Worm (Caenorhabditis elegans) whole organism, young adult: ENCODE data around the gene W04E12.2.

ENCODE experiments used
- F10E7.11 ChIP-seq: sonication (generic microtip); optimal IDR thresholded peaks from 2 replicates; lab custom pipeline; 2017; ENCODE audit warnings: mild to moderate bottlenecking, missing genetic modification characterization, moderate library complexity, missing compliant biosample characterization
- F22D6.2 ChIP-seq: sonication (generic microtip); optimal IDR thresholded peaks from 2 replicates; lab custom pipeline; 2016; ENCODE audit warnings: mild to moderate bottlenecking, missing genetic modification characterization, missing compliant biosample characterization
- F37B4.10 ChIP-seq: fragments of 200-800 bp; sonication (Bioruptor generic); IDR thresholded peaks from 2 replicates; pipeline ENCODE4 v1.3.6; 2022; ENCODE audit warnings: missing genetic modification characterization, missing compliant biosample characterization
- F52B5.7 ChIP-seq: sonication (generic microtip); optimal IDR thresholded peaks from 2 replicates; lab custom pipeline; 2016; ENCODE audit warnings: mild to moderate bottlenecking, missing genetic modification characterization, missing compliant biosample characterization
- T07F8.4 ChIP-seq: sonication (generic microtip); optimal IDR thresholded peaks from 2 replicates; lab custom pipeline; 2016; ENCODE audit warnings: mild to moderate bottlenecking, missing genetic modification characterization, moderate library complexity, missing compliant biosample characterization
- ZK185.1 ChIP-seq: sonication (generic microtip); optimal IDR thresholded peaks from 2 replicates; lab custom pipeline; 2016; ENCODE audit warnings: mild to moderate bottlenecking, missing genetic modification characterization, missing compliant biosample characterization; ENCODE audit not compliant: poor library complexity, severe bottlenecking
- ama-1 ChIP-seq, 3 experiments: fragments of 150-350 bp in 1 of 3; sonication (generic microtip) in 2 of 3; optimal IDR thresholded peaks; 2 replicates each; lab custom pipeline; 2014 to 2018; ENCODE audit warnings: missing biosample characterization in 2 of 3, missing genetic modification characterization in 2 of 3, missing genetic modification reagents in 2 of 3
- athp-1 ChIP-seq: sonication (generic microtip); optimal IDR thresholded peaks from 2 replicates; lab custom pipeline; 2017; ENCODE audit warnings: mild to moderate bottlenecking, missing genetic modification characterization, missing compliant biosample characterization
- attf-5 ChIP-seq: fragments of 200-800 bp; sonication (Bioruptor generic); optimal IDR thresholded peaks from 2 replicates; lab custom pipeline; 2018; ENCODE audit warnings: mild to moderate bottlenecking, missing genetic modification characterization, missing compliant biosample characterization
- bed-1 ChIP-seq: fragments of 200-800 bp; sonication (Bioruptor generic); IDR thresholded peaks from 2 replicates; pipeline ENCODE4 v1.3.6; 2022; ENCODE audit warnings: missing genetic modification reagents, missing genetic modification characterization, missing compliant biosample characterization
- bed-2 ChIP-seq: fragments of 200-800 bp; sonication (Bioruptor generic); IDR thresholded peaks from 2 replicates; pipeline ENCODE4 v1.3.6; 2022; ENCODE audit warnings: missing genetic modification reagents, missing genetic modification characterization, missing compliant biosample characterization
- ccch-3 ChIP-seq: fragments of 200-800 bp; sonication (Bioruptor generic); optimal IDR thresholded peaks from 2 replicates; lab custom pipeline; 2018; ENCODE audit warnings: mild to moderate bottlenecking, missing genetic modification characterization, missing compliant biosample characterization
- cebp-2 ChIP-seq: fragments of 200-800 bp; sonication (Bioruptor generic); IDR thresholded peaks from 2 replicates; pipeline ENCODE4 v1.3.6; 2022; ENCODE audit warnings: missing genetic modification characterization, missing compliant biosample characterization
- ceh-58 ChIP-seq: fragments of 200-800 bp; sonication (Bioruptor generic); IDR thresholded peaks from 2 replicates; pipeline ENCODE4 v1.3.6; 2022; ENCODE audit warnings: missing genetic modification characterization, missing compliant biosample characterization
- ceh-91 ChIP-seq: fragments of 200-800 bp; sonication (Bioruptor generic); IDR thresholded peaks from 2 replicates; pipeline ENCODE4 v1.3.6; 2022; ENCODE audit warnings: missing genetic modification reagents, missing genetic modification characterization, missing compliant biosample characterization
- egrh-3 ChIP-seq: fragments of 200-800 bp; sonication (Bioruptor generic); IDR thresholded peaks from 2 replicates; pipeline ENCODE4 v1.3.6; 2022; ENCODE audit warnings: missing genetic modification reagents, missing genetic modification characterization, missing compliant biosample characterization
- lin-35 ChIP-seq, 3 experiments: fragments of 150-350 bp in 2 of 3; sonication (generic microtip) in 1 of 3; optimal IDR thresholded peaks; 2 replicates each; lab custom pipeline; 2014 to 2018; ENCODE audit warnings: missing biosample characterization in 3 of 3, missing genetic modification characterization in 3 of 3, missing genetic modification reagents in 3 of 3
- madf-10 ChIP-seq: sonication (generic microtip); optimal IDR thresholded peaks from 2 replicates; lab custom pipeline; 2016; ENCODE audit warnings: mild to moderate bottlenecking, missing genetic modification characterization, missing compliant biosample characterization
- mxl-1 ChIP-seq: sonication (generic microtip); optimal IDR thresholded peaks from 2 replicates; lab custom pipeline; 2016; ENCODE audit warnings: missing genetic modification characterization, missing compliant biosample characterization
- nfya-2 ChIP-seq: fragments of 200-800 bp; sonication (Bioruptor generic); IDR thresholded peaks from 2 replicates; pipeline ENCODE4 v1.3.6; 2022; ENCODE audit warnings: missing genetic modification reagents, missing genetic modification characterization, missing compliant biosample characterization
- nhr-120 ChIP-seq: fragments of 200-800 bp; sonication (Bioruptor generic); IDR thresholded peaks from 2 replicates; pipeline ENCODE4 v1.3.6; 2022; ENCODE audit warnings: missing genetic modification characterization, missing compliant biosample characterization
- nhr-80 ChIP-seq: sonication (generic microtip); optimal IDR thresholded peaks from 2 replicates; lab custom pipeline; 2016; ENCODE audit warnings: missing genetic modification characterization, missing compliant biosample characterization
- pha-4 ChIP-seq: fragments of 150-350 bp; sonication (generic microtip); optimal IDR thresholded peaks from 2 replicates; lab custom pipeline; 2014; ENCODE audit warnings: missing biosample characterization, missing genetic modification reagents, missing genetic modification characterization
- rpc-1 ChIP-seq, 2 experiments: fragments of 150-350 bp in 1 of 2; sonication (generic microtip) in 1 of 2; optimal IDR thresholded peaks; 2 replicates each; lab custom pipeline; 2014 to 2018; ENCODE audit warnings: missing biosample characterization in 1 of 2, missing genetic modification characterization in 1 of 2, missing genetic modification reagents in 1 of 2, missing genotype in 1 of 2
- snpc-1.1 ChIP-seq: sonication (generic microtip); optimal IDR thresholded peaks from 2 replicates; lab custom pipeline; 2017; ENCODE audit warnings: missing genetic modification characterization, mild to moderate bottlenecking, missing compliant biosample characterization, antibody characterized with exemption, moderate library complexity, missing genotype, missing genetic modification reagents; ENCODE audit not compliant: insufficient read depth
- snpc-3.4 ChIP-seq: sonication (generic microtip); optimal IDR thresholded peaks from 2 replicates; lab custom pipeline; 2017; ENCODE audit warnings: missing genetic modification characterization, mild to moderate bottlenecking, missing compliant biosample characterization, antibody characterized with exemption, moderate library complexity, missing genotype, missing genetic modification reagents
- sptf-2 ChIP-seq: fragments of 200-800 bp; sonication (Bioruptor generic); optimal IDR thresholded peaks from 2 replicates; lab custom pipeline; 2018; ENCODE audit warnings: mild to moderate bottlenecking, missing genetic modification characterization, missing compliant biosample characterization
- unc-130 ChIP-seq: sonication (generic microtip); optimal IDR thresholded peaks from 2 replicates; lab custom pipeline; 2016; ENCODE audit warnings: missing genetic modification reagents, missing genetic modification characterization, missing compliant biosample characterization
- unc-62 ChIP-seq: fragments of 150-350 bp; optimal IDR thresholded peaks from 2 replicates; lab custom pipeline; 2014; ENCODE audit warnings: missing biosample characterization, missing genetic modification reagents, missing genetic modification characterization
- zfh-2 ChIP-seq: fragments of 200-800 bp; sonication (Bioruptor generic); conservative IDR thresholded peaks from 2 replicates; pipeline ENCODE4 v1.3.6; 2022; ENCODE audit warnings: missing genetic modification reagents, missing genetic modification characterization, missing compliant biosample characterization
- ztf-18 ChIP-seq: sonication (generic microtip); optimal IDR thresholded peaks from 2 replicates; lab custom pipeline; 2016; ENCODE audit warnings: missing genotype, mild to moderate bottlenecking, missing genetic modification characterization, missing compliant biosample characterization
- ztf-25 ChIP-seq: fragments of 200-800 bp; sonication (Bioruptor generic); IDR thresholded peaks from 2 replicates; pipeline ENCODE4 v1.3.6; 2022; ENCODE audit warnings: missing genetic modification reagents, missing genetic modification characterization, missing compliant biosample characterization
- ztf-26 ChIP-seq: sonication (generic microtip); optimal IDR thresholded peaks from 2 replicates; lab custom pipeline; 2017; ENCODE audit warnings: missing genetic modification characterization, missing compliant biosample characterization

Gene W04E12.2

DNA sequence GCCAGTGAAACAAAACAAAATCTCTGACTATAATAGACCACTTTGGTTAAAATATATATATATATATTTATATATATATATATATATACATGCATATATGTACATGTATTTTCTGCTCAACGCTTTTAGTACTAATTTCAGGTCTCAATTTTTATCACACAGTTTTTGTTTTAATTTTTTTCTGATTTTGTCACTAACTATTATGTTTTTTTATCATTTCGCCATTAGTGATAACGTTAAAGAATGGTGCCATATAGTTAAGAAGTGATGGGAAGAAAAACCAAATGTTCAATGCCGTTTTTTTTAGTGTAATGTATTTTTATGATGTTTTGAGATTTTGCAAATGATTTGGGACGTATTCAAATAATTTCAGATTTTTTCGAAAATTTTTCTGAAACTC lies 13.4 kb upstream of the W04E12.2 start:
- TF ChIP-seq nhr-80 (peak; percentile 32), ama-1 (optimal IDR thresholded peaks at IDR 0.05; lab: Kevin White, UChicago) (no peak), ama-1 (GFP tag; optimal IDR thresholded peaks at IDR 0.05; lab: Kevin White, UChicago) (no peak)

DNA sequence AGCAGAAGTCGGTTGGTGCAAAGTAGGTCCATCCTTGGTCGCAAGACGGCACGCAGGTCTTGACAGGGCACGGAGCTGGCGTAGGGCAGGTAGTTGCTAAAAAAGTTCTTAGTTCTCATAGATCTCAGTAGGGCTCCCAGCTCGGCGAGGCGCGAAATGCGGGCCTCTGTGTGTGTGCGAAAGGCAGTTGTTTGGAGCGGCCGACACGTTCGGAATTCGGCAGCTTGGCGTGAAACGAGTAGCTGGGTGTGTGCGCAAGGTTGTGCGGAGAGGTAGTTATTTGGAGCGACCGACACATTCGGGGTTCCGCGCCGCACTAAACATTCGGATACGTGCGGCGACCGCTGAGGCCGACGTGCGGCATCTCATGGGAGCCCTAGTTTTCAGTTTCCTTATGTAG lies 11.9 kb upstream of the W04E12.2 start:
- no peak for TF ChIP-seq cebp-2
- no peak for TF ChIP-seq pha-4 (tag; lab: Kevin White, UChicago)
- no peak for TF ChIP-seq ztf-26
- peak; percentile 71; the same call in 1 of the 2 replicates for TF ChIP-seq zfh-2 (GFP tag; lab: Robert Waterston, UW)

DNA sequence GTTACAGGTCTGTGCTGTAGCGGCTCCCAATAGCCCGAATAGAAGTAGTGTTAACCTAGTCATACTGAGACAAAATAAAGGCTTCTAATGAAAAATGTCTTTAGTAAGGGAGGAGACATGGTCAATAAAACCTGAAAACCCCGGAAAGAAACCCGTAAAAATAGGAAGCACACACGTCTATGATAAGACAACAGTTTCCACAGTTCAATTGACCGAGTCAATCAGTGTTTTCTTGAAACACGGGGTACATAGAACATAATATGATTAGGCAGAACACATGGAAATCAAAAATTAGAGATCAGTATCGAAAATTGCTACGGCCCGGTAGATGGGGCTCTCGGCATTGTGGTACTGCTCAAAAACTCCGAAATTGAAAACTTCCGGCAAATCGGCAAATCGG lies 10.2 kb upstream of the W04E12.2 start, which contains the start of gene clec-49:
Gene clec-49, minus strand, starts transcription at position 103 of the 400 bp plus-strand sequence.
- TF ChIP-seq snpc-3.4 (tag; lab: Kevin White, UChicago) (no peak), bed-2 (GFP tag; lab: Robert Waterston, UW) (no peak), bed-1 (no peak), ZK185.1 (tag; lab: Kevin White, UChicago) (no peak), F10E7.11 (tag; lab: Kevin White, UChicago) (no peak), nhr-80 (peak; percentile 72), ccch-3 (no peak)

DNA sequence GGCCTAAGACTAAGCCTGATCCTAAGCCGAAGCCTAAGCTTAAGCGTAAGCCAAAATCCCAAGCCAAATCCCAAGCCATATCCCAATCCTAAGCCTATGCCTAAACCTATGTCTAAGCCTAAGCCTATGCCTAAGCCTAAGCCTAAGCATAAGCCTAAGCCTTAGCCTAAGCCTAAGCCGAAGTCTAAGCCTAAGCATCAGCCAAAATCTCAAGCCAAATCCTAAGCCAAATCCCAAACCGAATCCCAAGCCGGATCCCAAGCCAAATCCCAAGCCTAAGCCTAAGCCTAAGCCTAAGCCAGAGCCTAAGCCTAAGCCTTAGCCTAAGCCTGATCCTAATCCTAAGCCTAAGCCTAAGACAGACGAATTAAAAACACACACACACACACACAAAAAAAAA lies 6.2 kb upstream of the W04E12.2 start:
- TF ChIP-seq F37B4.10 (GFP tag; lab: Robert Waterston, UW) (no peak), rpc-1 (optimal IDR thresholded peaks at IDR 0.05; lab: Kevin White, UChicago) (no peak), rpc-1 (tag; optimal IDR thresholded peaks at IDR 0.05; lab: Kevin White, UChicago) (no peak)

DNA sequence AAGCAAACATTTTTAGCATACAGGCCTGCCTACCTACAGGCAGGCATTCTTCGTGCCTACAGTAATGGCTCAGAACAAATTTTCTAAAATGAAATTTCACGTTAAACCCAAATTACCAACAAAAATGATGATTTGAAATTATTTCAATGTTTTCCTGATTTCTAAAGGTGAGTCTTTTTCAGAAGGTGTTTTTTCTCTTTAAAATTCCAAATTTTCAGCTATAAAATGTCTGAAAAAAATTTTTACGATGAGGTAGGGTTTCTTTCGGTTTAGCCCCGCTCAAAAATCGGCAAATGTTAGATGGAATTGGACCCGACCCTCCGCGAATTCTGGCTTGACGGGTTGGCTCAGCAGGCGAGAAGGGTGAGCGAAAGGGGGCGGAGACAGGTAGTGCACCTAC lies 4.9 kb upstream of the W04E12.2 start, which contains the start of gene W04E12.5:
Gene W04E12.5, plus strand, starts transcription at position 301 of the 400 bp plus-strand sequence.
- TF ChIP-seq T07F8.4 (no peak), lin-35 (GFP tag; optimal IDR thresholded peaks at IDR 0.05; lab: Kevin White, UChicago) (no peak), athp-1 (tag; lab: Kevin White, UChicago) (no peak), ztf-18 (tag; lab: Kevin White, UChicago) (no peak), attf-5 (GFP tag; lab: Kevin White, UChicago) (no peak), unc-62 (GFP tag; lab: Kevin White, UChicago) (no peak), sptf-2 (no peak), ceh-91 (no peak), egrh-3 (no peak), F22D6.2 (no peak), unc-130 (GFP tag; lab: Kevin White, UChicago) (no peak), snpc-1.1 (tag; lab: Kevin White, UChicago) (no peak), ceh-58 (GFP tag; lab: Robert Waterston, UW) (no peak), mxl-1 (no peak), nfya-2 (GFP tag; lab: Robert Waterston, UW) (no peak), ztf-25 (GFP tag; lab: Robert Waterston, UW) (no peak), nhr-120 (no peak), F52B5.7 (tag; lab: Kevin White, UChicago) (no peak), madf-10 (tag; lab: Kevin White, UChicago) (no peak), ZK185.1 (tag; lab: Kevin White, UChicago) (no peak)
